Worm (Caenorhabditis elegans): ENCODE measurements around the gene gpa-3.

DNA sequence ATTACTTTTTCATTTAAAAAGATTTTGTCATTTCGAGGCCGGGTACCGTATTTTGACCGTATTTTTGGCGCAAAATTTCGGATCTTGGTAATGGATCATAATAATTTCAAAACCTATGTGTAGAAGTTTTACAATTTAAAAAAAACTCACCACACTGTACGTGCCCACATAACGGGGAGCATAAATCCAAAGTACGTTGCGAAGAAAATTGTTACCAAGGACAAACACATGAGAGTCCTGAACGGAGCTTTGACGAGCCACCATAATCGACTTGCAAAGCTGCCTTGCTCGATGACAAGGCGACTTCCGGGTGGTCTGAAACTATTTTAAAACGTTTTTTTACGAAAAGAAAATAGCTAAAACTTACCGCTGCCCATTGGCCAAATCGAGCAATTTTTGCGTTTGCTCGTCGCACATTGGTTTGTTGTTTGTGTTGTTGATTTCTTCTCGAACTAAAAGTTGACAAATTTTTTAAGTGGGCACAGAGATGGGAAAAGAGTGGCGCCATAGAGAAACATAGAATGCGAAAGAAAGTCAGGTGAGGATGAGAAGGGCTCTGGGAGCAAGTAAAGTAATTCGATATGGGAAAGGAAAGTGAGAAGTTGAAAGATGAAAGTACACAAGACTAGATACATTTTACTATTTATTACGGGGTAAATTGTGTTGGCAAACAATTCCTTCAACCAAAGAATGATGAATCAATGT is 26.8 kb downstream of the gpa-3 start:
- no peak for TF ChIP-seq flt-1 (GFP tag; IDR thresholded peaks at IDR 0.05)
- TF ChIP-seq klf-2 (GFP tag; conservative IDR thresholded peaks at IDR 0.05): no peak
- no peak for TF ChIP-seq med-1 (GFP tag; optimal IDR thresholded peaks at IDR 0.05; ENCODE audit: insufficient read depth)
- no peak for TF ChIP-seq T22C8.4 (GFP tag; IDR thresholded peaks at IDR 0.05)
- no peak for TF ChIP-seq tab-1 (GFP tag; IDR thresholded peaks at IDR 0.05)
- no peak for TF ChIP-seq ztf-29 (GFP tag; IDR thresholded peaks at IDR 0.05)
- no peak for TF ChIP-seq cog-1 (tag; optimal IDR thresholded peaks at IDR 0.05)

Measured in whole organism, midembryonic.